Fruit fly (Drosophila melanogaster): ENCODE data around the gene Wdr82.

DNA sequence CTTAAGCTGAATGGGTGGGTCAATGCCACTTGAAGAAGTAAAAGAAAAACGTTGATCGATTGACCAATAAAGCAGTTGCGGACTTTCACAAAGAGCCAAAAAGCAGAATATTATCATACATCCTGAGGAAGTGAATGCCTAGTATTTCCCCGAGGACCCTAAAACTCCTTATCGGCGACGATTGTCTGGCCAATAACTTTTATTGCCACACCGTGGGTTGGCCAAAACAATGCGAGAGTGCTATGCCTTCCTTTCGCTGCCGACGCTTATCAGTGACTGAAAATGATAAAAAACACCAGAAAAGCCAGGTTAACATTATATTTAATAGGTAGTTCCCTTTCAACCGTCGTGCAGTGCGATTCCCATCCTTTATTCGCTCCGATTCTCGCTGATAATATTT is 22.4 kb upstream of the Wdr82 start, which contains the start of gene Mur29B:
- TF ChIP-seq foxo (GFP tag; optimal IDR thresholded peaks at IDR 0.05): no peak
- peak; percentile 2 for TF ChIP-seq br (GFP tag; optimal IDR thresholded peaks at IDR 0.05)
- TF ChIP-seq dsf (GFP tag; optimal IDR thresholded peaks at IDR 0.05; ENCODE audit: borderline replicate concordance): no peak
- peak; percentile 22 for TF ChIP-seq CrebA (GFP tag; optimal IDR thresholded peaks at IDR 0.05; ENCODE audit: borderline replicate concordance)
- TF ChIP-seq Mio (GFP tag; optimal IDR thresholded peaks at IDR 0.05): no peak
- TF ChIP-seq N (GFP tag; optimal IDR thresholded peaks at IDR 0.05): no peak
